Worm (Caenorhabditis elegans) whole organism, midembryonic: Measurements from ENCODE around the gene gst-32.

Experiments used
- T22C8.4 ChIP-seq: fragments of 200-800 bp; sonication (Bioruptor generic); IDR thresholded peaks from 2 replicates; pipeline ENCODE4 v1.3.6; 2022; ENCODE audit warnings: missing genetic modification characterization, missing compliant biosample characterization
- cog-1 ChIP-seq: sonication (generic microtip); optimal IDR thresholded peaks from 2 replicates; lab custom pipeline; 2016; ENCODE audit warnings: missing genetic modification characterization, missing compliant biosample characterization
- flt-1 ChIP-seq: fragments of 200-800 bp; sonication (Bioruptor generic); IDR thresholded peaks from 2 replicates; pipeline ENCODE4 v1.3.6; 2022; ENCODE audit warnings: missing genetic modification characterization, missing compliant biosample characterization
- klf-2 ChIP-seq: fragments of 200-800 bp; sonication (Bioruptor generic); conservative IDR thresholded peaks from 2 replicates; pipeline ENCODE4 v1.3.6; 2022; ENCODE audit warnings: missing genetic modification reagents, missing genetic modification characterization, missing compliant biosample characterization
- med-1 ChIP-seq: sonication (generic microtip); optimal IDR thresholded peaks from 2 replicates; lab custom pipeline; 2017; ENCODE audit warnings: missing genetic modification characterization, mild to moderate bottlenecking, missing compliant biosample characterization, antibody characterized with exemption, missing genetic modification reagents; ENCODE audit not compliant: insufficient read depth
- ref-1 ChIP-seq: fragments of 200-800 bp; sonication (Bioruptor generic); conservative IDR thresholded peaks from 2 replicates; pipeline ENCODE4 v1.3.6; 2022; ENCODE audit warnings: missing genetic modification reagents, missing genetic modification characterization, missing compliant biosample characterization
- tab-1 ChIP-seq: fragments of 200-800 bp; sonication (Bioruptor generic); IDR thresholded peaks from 2 replicates; pipeline ENCODE4 v1.3.6; 2022; ENCODE audit warnings: missing genetic modification characterization, missing compliant biosample characterization
- ztf-23 ChIP-seq: fragments of 200-800 bp; sonication (Bioruptor generic); IDR thresholded peaks from 2 replicates; pipeline ENCODE4 v1.3.6; 2022; ENCODE audit warnings: missing genetic modification reagents, missing genetic modification characterization, missing compliant biosample characterization
- ztf-29 ChIP-seq: fragments of 200-800 bp; sonication (Bioruptor generic); IDR thresholded peaks from 2 replicates; pipeline ENCODE4 v1.3.6; 2022; ENCODE audit warnings: missing genetic modification reagents, missing genetic modification characterization, missing compliant biosample characterization

Gene gst-32

ce11 chrII:15178494-15178893 is at the start of gene gst-32:
Gene gst-32 (minus strand): TSS chrII:15178594.
- TF ChIP-seq klf-2 (GFP tag; lab: Robert Waterston, UW) (no peak), ztf-29 (GFP tag; lab: Robert Waterston, UW) (no peak), T22C8.4 (no peak), flt-1 (GFP tag; lab: Robert Waterston, UW) (no peak), cog-1 (tag; lab: Kevin White, UChicago) (no peak), ztf-23 (GFP tag; lab: Robert Waterston, UW) (no peak), ref-1 (no peak), tab-1 (no peak), med-1 (GFP tag; lab: Kevin White, UChicago) (no peak)

ce11 chrII:15228005-15228404 is 49.6 kb upstream of the gst-32 start:
- TF ChIP-seq klf-2 (GFP tag; lab: Robert Waterston, UW): no peak
- TF ChIP-seq ztf-29 (GFP tag; lab: Robert Waterston, UW): no peak
- TF ChIP-seq ztf-23 (GFP tag; lab: Robert Waterston, UW): no peak
- TF ChIP-seq ref-1: no peak
- no peak for TF ChIP-seq flt-1 (GFP tag; lab: Robert Waterston, UW)

- TF ChIP-seq tab-1 (no peak), med-1 (GFP tag; lab: Kevin White, UChicago) (no peak), klf-2 (GFP tag; lab: Robert Waterston, UW) (no peak), ztf-29 (GFP tag; lab: Robert Waterston, UW) (no peak), ztf-23 (GFP tag; lab: Robert Waterston, UW) (no peak), cog-1 (tag; lab: Kevin White, UChicago) (no peak), T22C8.4 (no peak)
These were observed 48.4 kb upstream of the gst-32 start for ce11 chrII:15226805-15227204.

- TF ChIP-seq T22C8.4 (no peak), klf-2 (GFP tag; lab: Robert Waterston, UW) (no peak), ztf-29 (GFP tag; lab: Robert Waterston, UW) (no peak), ztf-23 (GFP tag; lab: Robert Waterston, UW) (no peak), flt-1 (GFP tag; lab: Robert Waterston, UW) (no peak), ref-1 (no peak), med-1 (GFP tag; lab: Kevin White, UChicago) (no peak), cog-1 (tag; lab: Kevin White, UChicago) (no peak), tab-1 (no peak)
These were observed 47.8 kb upstream of the gst-32 start for ce11 chrII:15226186-15226585.

ce11 chrII:15220116-15220515 is 41.7 kb upstream of the gst-32 start:
- TF ChIP-seq cog-1 (tag; lab: Kevin White, UChicago) (no peak), tab-1 (no peak), med-1 (GFP tag; lab: Kevin White, UChicago) (no peak), T22C8.4 (no peak), ref-1 (no peak), klf-2 (GFP tag; lab: Robert Waterston, UW) (no peak), flt-1 (GFP tag; lab: Robert Waterston, UW) (no peak), ztf-29 (GFP tag; lab: Robert Waterston, UW) (no peak), ztf-23 (GFP tag; lab: Robert Waterston, UW) (no peak)

- TF ChIP-seq klf-2 (GFP tag; lab: Robert Waterston, UW) (no peak), ztf-29 (GFP tag; lab: Robert Waterston, UW) (no peak), T22C8.4 (no peak), tab-1 (no peak), ztf-23 (GFP tag; lab: Robert Waterston, UW) (no peak), flt-1 (GFP tag; lab: Robert Waterston, UW) (no peak), ref-1 (no peak), med-1 (GFP tag; lab: Kevin White, UChicago) (no peak), cog-1 (tag; lab: Kevin White, UChicago) (no peak)
These were observed 40.6 kb upstream of the gst-32 start for ce11 chrII:15219033-15219432.

ce11 chrII:15218609-15219008 is 40.2 kb upstream of the gst-32 start:
- TF ChIP-seq flt-1 (GFP tag; lab: Robert Waterston, UW) (no peak), ref-1 (no peak), cog-1 (tag; lab: Kevin White, UChicago) (no peak), ztf-23 (GFP tag; lab: Robert Waterston, UW) (no peak), tab-1 (no peak), T22C8.4 (no peak), ztf-29 (GFP tag; lab: Robert Waterston, UW) (no peak), klf-2 (GFP tag; lab: Robert Waterston, UW) (no peak), med-1 (GFP tag; lab: Kevin White, UChicago) (no peak)

ce11 chrII:15217949-15218348 is 39.6 kb upstream of the gst-32 start:
- TF ChIP-seq ref-1 (no peak), med-1 (GFP tag; lab: Kevin White, UChicago) (no peak), T22C8.4 (no peak), flt-1 (GFP tag; lab: Robert Waterston, UW) (0 out of 2 replicates have a peak, but pooled peaks have one; percentile 31), ztf-29 (GFP tag; lab: Robert Waterston, UW) (no peak), cog-1 (tag; lab: Kevin White, UChicago) (no peak), klf-2 (GFP tag; lab: Robert Waterston, UW) (no peak), ztf-23 (GFP tag; lab: Robert Waterston, UW) (no peak), tab-1 (0 out of 2 replicates have a peak, but pooled peaks have one; percentile 34)

- TF ChIP-seq ztf-23 (GFP tag; lab: Robert Waterston, UW): no peak
- TF ChIP-seq T22C8.4: no peak
- TF ChIP-seq med-1 (GFP tag; lab: Kevin White, UChicago): no peak
These were observed 35.3 kb upstream of the gst-32 start for ce11 chrII:15213732-15214131.

- TF ChIP-seq flt-1 (GFP tag; lab: Robert Waterston, UW) (no peak), ztf-23 (GFP tag; lab: Robert Waterston, UW) (peak; percentile 32; the same call in 1 of the 2 replicates)
These were observed 34.0 kb upstream of the gst-32 start for ce11 chrII:15212260-15212914.
